Fruit fly (Drosophila melanogaster): ENCODE data around the gene Mst87F.
A peak's percentile ranks its signal among the peaks of the same experiment; 100 is the strongest.

Gene Mst87F

dm6 chr3R:13804971-13805603, 22.7 kb downstream of the Mst87F start (continued):
- TF ChIP-seq Dad (GFP tag; optimal IDR thresholded peaks at IDR 0.05), result no peak
- TF ChIP-seq CG15479 (GFP tag; optimal IDR thresholded peaks at IDR 0.05), result no peak
- TF ChIP-seq exex (tag; optimal IDR thresholded peaks at IDR 0.05), result no peak
- TF ChIP-seq sisA (GFP tag; IDR thresholded peaks at IDR 0.05), result no peak
- TF ChIP-seq Vsx1 (GFP tag; optimal IDR thresholded peaks at IDR 0.05), result no peak
- no peak for TF ChIP-seq Atf-2 (GFP tag; optimal IDR thresholded peaks at IDR 0.05)
- TF ChIP-seq chn (GFP tag; optimal IDR thresholded peaks at IDR 0.05), result no peak
- TF ChIP-seq prd (optimal IDR thresholded peaks at IDR 0.05), result no peak
- TF ChIP-seq prd (GFP tag; IDR thresholded peaks at IDR 0.05), result no peak
- 0 out of 3 replicates have a peak, but pooled peaks have one; percentile 23 for TF ChIP-seq CG16813 (GFP tag; IDR thresholded peaks at IDR 0.05; ENCODE audit: partially characterized antibody)
- peak; percentile 68 for TF ChIP-seq Adf1 (GFP tag; IDR thresholded peaks at IDR 0.05)
- TF ChIP-seq Optix (GFP tag; IDR thresholded peaks at IDR 0.05), result no peak
- peak; percentile 19 for TF ChIP-seq scrt (GFP tag; optimal IDR thresholded peaks at IDR 0.05)
- TF ChIP-seq gcm (GFP tag; optimal IDR thresholded peaks at IDR 0.05), result no peak
- TF ChIP-seq CrebB (tag; optimal IDR thresholded peaks at IDR 0.05), result no peak
- TF ChIP-seq knrl (GFP tag; IDR thresholded peaks at IDR 0.05; ENCODE audit: partially characterized antibody), result no peak
- 0 out of 4 replicates have a peak, but pooled peaks have one; percentile 69 for TF ChIP-seq chinmo (GFP tag; IDR thresholded peaks at IDR 0.05; ENCODE audit: partially characterized antibody)
- no peak for TF ChIP-seq CG11456 (GFP tag; IDR thresholded peaks at IDR 0.05)
- TF ChIP-seq Gug (GFP tag; IDR thresholded peaks at IDR 0.05), result 0 out of 4 replicates have a peak, but pooled peaks have one; percentile 14
- no peak for TF ChIP-seq CG7556 (GFP tag; optimal IDR thresholded peaks at IDR 0.05)
- TF ChIP-seq ci (GFP tag; IDR thresholded peaks at IDR 0.05), result 0 out of 3 replicates have a peak, but pooled peaks have one; percentile 23

dm6 chr3R:13803892-13804710, 23.7 kb downstream of the Mst87F start:
- TF ChIP-seq eve (GFP tag; optimal IDR thresholded peaks at IDR 0.05), result peak in 1 of 2 experiments; percentile 42
- TF ChIP-seq CG12391 (tag; optimal IDR thresholded peaks at IDR 0.05), result peak; percentile 28
- TF ChIP-seq ara (GFP tag; IDR thresholded peaks at IDR 0.05), result 0 out of 2 replicates have a peak, but pooled peaks have one; percentile 18
- peak; percentile 46 for TF ChIP-seq CG13296 (GFP tag; optimal IDR thresholded peaks at IDR 0.05)
- TF ChIP-seq danr (GFP tag; IDR thresholded peaks at IDR 0.05), result no peak
- TF ChIP-seq CG7372 (GFP tag; IDR thresholded peaks at IDR 0.05), result no peak
- TF ChIP-seq stwl (tag; optimal IDR thresholded peaks at IDR 0.05), result no peak
- no peak for TF ChIP-seq CG18011 (GFP tag; optimal IDR thresholded peaks at IDR 0.05)
- TF ChIP-seq CG12769 (tag; optimal IDR thresholded peaks at IDR 0.05), result no peak
- peak; percentile 31 for TF ChIP-seq CG2120 (GFP tag; optimal IDR thresholded peaks at IDR 0.05)
- no peak for TF ChIP-seq h (optimal IDR thresholded peaks at IDR 0.05)
- TF ChIP-seq so (GFP tag; IDR thresholded peaks at IDR 0.05), result no peak
- TF ChIP-seq CG11560 (tag; IDR thresholded peaks at IDR 0.05), result no peak
- TF ChIP-seq CoRest (tag; optimal IDR thresholded peaks at IDR 0.05), result peak; percentile 46
- peak; percentile 59 for TF ChIP-seq CG9727 (GFP tag; optimal IDR thresholded peaks at IDR 0.05)
- no peak for TF ChIP-seq shn (GFP tag; optimal IDR thresholded peaks at IDR 0.05)
- TF ChIP-seq CG42726 (GFP tag; IDR thresholded peaks at IDR 0.05; ENCODE audit: partially characterized antibody), result peak; percentile 37; the same call in 1 of the 2 replicates
- no peak for TF ChIP-seq mirr (GFP tag; optimal IDR thresholded peaks at IDR 0.05)
- TF ChIP-seq CG11504 (tag; optimal IDR thresholded peaks at IDR 0.05), result peak; percentile 66
- TF ChIP-seq ind (GFP tag; optimal IDR thresholded peaks at IDR 0.05), result no peak
- no peak for TF ChIP-seq D19B (GFP tag; optimal IDR thresholded peaks at IDR 0.05)
- peak; percentile 18 for TF ChIP-seq NfI (GFP tag; optimal IDR thresholded peaks at IDR 0.05)
- no peak for TF ChIP-seq CG16815 (GFP tag; optimal IDR thresholded peaks at IDR 0.05)
- TF ChIP-seq CG18619 (GFP tag; optimal IDR thresholded peaks at IDR 0.05), result peak; percentile 15
- no peak for TF ChIP-seq Abd-B (GFP tag; optimal IDR thresholded peaks at IDR 0.05)
- 0 out of 2 replicates have a peak, but pooled peaks have one; percentile 9 for TF ChIP-seq slbo (GFP tag; IDR thresholded peaks at IDR 0.05)
- TF ChIP-seq aop (GFP tag; IDR thresholded peaks at IDR 0.05), result no peak
